Worm (Caenorhabditis elegans): Measurements from ENCODE around the gene vit-3.

vit-3 gene

ce11 chrX:3563903-3564302, 8.4 kb downstream of the vit-3 start, which contains the start of gene vit-4:
Gene vit-4 (minus strand): TSS chrX:3563965.
- TF ChIP-seq B0310.2 (tag; optimal IDR thresholded peaks at IDR 0.05) (no peak), hmbx-1 (tag; optimal IDR thresholded peaks at IDR 0.05) (no peak), tra-4 (tag; optimal IDR thresholded peaks at IDR 0.05) (no peak), scrt-1 (GFP tag; IDR thresholded peaks at IDR 0.05) (no peak)

ce11 chrX:3555930-3556329, 16.4 kb downstream of the vit-3 start:
- TF ChIP-seq F13C5.2 (tag; optimal IDR thresholded peaks at IDR 0.05) (no peak), flt-1 (GFP tag; IDR thresholded peaks at IDR 0.05) (no peak), tbx-37 (GFP tag; conservative IDR thresholded peaks at IDR 0.05) (no peak), ama-1 (optimal IDR thresholded peaks at IDR 0.05) (no peak), sea-1 (GFP tag; conservative IDR thresholded peaks at IDR 0.05) (no peak), pes-1 (GFP tag; IDR thresholded peaks at IDR 0.05) (no peak), scrt-1 (GFP tag; IDR thresholded peaks at IDR 0.05) (no peak), aly-1 (tag; optimal IDR thresholded peaks at IDR 0.05) (no peak), B0310.2 (tag; optimal IDR thresholded peaks at IDR 0.05) (no peak)

- TF ChIP-seq hmg-4 (GFP tag; optimal IDR thresholded peaks at IDR 0.05) (no peak), tra-4 (tag; optimal IDR thresholded peaks at IDR 0.05) (no peak), ceh-36 (tag; optimal IDR thresholded peaks at IDR 0.05) (no peak), ama-1 (optimal IDR thresholded peaks at IDR 0.05) (no peak), pes-1 (GFP tag; IDR thresholded peaks at IDR 0.05) (no peak), B0310.2 (tag; optimal IDR thresholded peaks at IDR 0.05) (no peak), ceh-13 (GFP tag; optimal IDR thresholded peaks at IDR 0.05) (no peak), sea-1 (GFP tag; conservative IDR thresholded peaks at IDR 0.05) (no peak), flt-1 (GFP tag; IDR thresholded peaks at IDR 0.05) (no peak), tbx-11 (GFP tag; IDR thresholded peaks at IDR 0.05) (no peak), tbx-37 (GFP tag; conservative IDR thresholded peaks at IDR 0.05) (no peak), ets-7 (tag; optimal IDR thresholded peaks at IDR 0.05) (no peak), scrt-1 (GFP tag; IDR thresholded peaks at IDR 0.05) (no peak)
These were observed 18.2 kb downstream of the vit-3 start for ce11 chrX:3554117-3554516.

- TF ChIP-seq pes-1 (GFP tag; IDR thresholded peaks at IDR 0.05): no peak
- TF ChIP-seq hmbx-1 (tag; optimal IDR thresholded peaks at IDR 0.05): no peak
- TF ChIP-seq B0310.2 (tag; optimal IDR thresholded peaks at IDR 0.05): no peak
- TF ChIP-seq tra-4 (tag; optimal IDR thresholded peaks at IDR 0.05): no peak
- TF ChIP-seq F13C5.2 (tag; optimal IDR thresholded peaks at IDR 0.05): no peak
- TF ChIP-seq aly-1 (tag; optimal IDR thresholded peaks at IDR 0.05): no peak
- no peak for TF ChIP-seq ceh-13 (GFP tag; optimal IDR thresholded peaks at IDR 0.05)
- no peak for TF ChIP-seq flt-1 (GFP tag; IDR thresholded peaks at IDR 0.05)
- TF ChIP-seq ceh-36 (tag; optimal IDR thresholded peaks at IDR 0.05): no peak
- no peak for TF ChIP-seq ama-1 (optimal IDR thresholded peaks at IDR 0.05)
- no peak for TF ChIP-seq ets-7 (tag; optimal IDR thresholded peaks at IDR 0.05)
- TF ChIP-seq scrt-1 (GFP tag; IDR thresholded peaks at IDR 0.05): no peak
- no peak for TF ChIP-seq tbx-37 (GFP tag; conservative IDR thresholded peaks at IDR 0.05)
These were observed 18.7 kb downstream of the vit-3 start for ce11 chrX:3553687-3554086.

ce11 chrX:3552948-3553347, 19.4 kb downstream of the vit-3 start:
- TF ChIP-seq tra-4 (tag; optimal IDR thresholded peaks at IDR 0.05) (no peak), tbx-37 (GFP tag; conservative IDR thresholded peaks at IDR 0.05) (no peak), tbx-11 (GFP tag; IDR thresholded peaks at IDR 0.05) (no peak), hmbx-1 (tag; optimal IDR thresholded peaks at IDR 0.05) (no peak), ets-7 (tag; optimal IDR thresholded peaks at IDR 0.05) (no peak), scrt-1 (GFP tag; IDR thresholded peaks at IDR 0.05) (no peak), ceh-36 (tag; optimal IDR thresholded peaks at IDR 0.05) (no peak), pes-1 (GFP tag; IDR thresholded peaks at IDR 0.05) (no peak), hnd-1 (tag; optimal IDR thresholded peaks at IDR 0.05) (no peak), aly-1 (tag; optimal IDR thresholded peaks at IDR 0.05) (no peak), F13C5.2 (tag; optimal IDR thresholded peaks at IDR 0.05) (no peak), hmg-4 (GFP tag; optimal IDR thresholded peaks at IDR 0.05) (no peak), ceh-13 (GFP tag; optimal IDR thresholded peaks at IDR 0.05) (no peak), sea-1 (GFP tag; conservative IDR thresholded peaks at IDR 0.05) (no peak), ama-1 (optimal IDR thresholded peaks at IDR 0.05) (no peak), flt-1 (GFP tag; IDR thresholded peaks at IDR 0.05) (no peak), B0310.2 (tag; optimal IDR thresholded peaks at IDR 0.05) (no peak)

ce11 chrX:3551173-3551572, 21.2 kb downstream of the vit-3 start:
- no peak for TF ChIP-seq flt-1 (GFP tag; IDR thresholded peaks at IDR 0.05)

ce11 chrX:3548716-3549115, 23.6 kb downstream of the vit-3 start:
- no peak for TF ChIP-seq ama-1 (optimal IDR thresholded peaks at IDR 0.05)
- TF ChIP-seq ceh-13 (GFP tag; optimal IDR thresholded peaks at IDR 0.05): no peak
- TF ChIP-seq pes-1 (GFP tag; IDR thresholded peaks at IDR 0.05): no peak
- no peak for TF ChIP-seq tra-4 (tag; optimal IDR thresholded peaks at IDR 0.05)
- no peak for TF ChIP-seq tbx-11 (GFP tag; IDR thresholded peaks at IDR 0.05)
- TF ChIP-seq hmg-4 (GFP tag; optimal IDR thresholded peaks at IDR 0.05): no peak

- TF ChIP-seq B0310.2 (tag; optimal IDR thresholded peaks at IDR 0.05) (no peak), sea-1 (GFP tag; conservative IDR thresholded peaks at IDR 0.05) (no peak), F13C5.2 (tag; optimal IDR thresholded peaks at IDR 0.05) (no peak), flt-1 (GFP tag; IDR thresholded peaks at IDR 0.05) (no peak), tra-4 (tag; optimal IDR thresholded peaks at IDR 0.05) (no peak), tbx-37 (GFP tag; conservative IDR thresholded peaks at IDR 0.05) (no peak), tbx-11 (GFP tag; IDR thresholded peaks at IDR 0.05) (no peak), aly-1 (tag; optimal IDR thresholded peaks at IDR 0.05) (no peak), scrt-1 (GFP tag; IDR thresholded peaks at IDR 0.05) (no peak), ceh-36 (tag; optimal IDR thresholded peaks at IDR 0.05) (no peak)
These were observed 24.5 kb downstream of the vit-3 start for ce11 chrX:3547828-3548227.

Data from whole organism, early embryonic.